Worm (Caenorhabditis elegans) whole organism, late embryonic: ENCODE measurements around the gene C34C6.10.

Experiments
- ama-1 ChIP-seq: fragments of 150-350 bp; optimal IDR thresholded peaks from 2 replicates; lab custom pipeline; 2014
- ceh-19 ChIP-seq: fragments of 200-800 bp; sonication (Bioruptor generic); optimal IDR thresholded peaks from 2 replicates; lab custom pipeline; 2018; ENCODE audit warnings: mild to moderate bottlenecking, missing genetic modification characterization, missing compliant biosample characterization
- ceh-9 ChIP-seq: sonication (generic microtip); optimal IDR thresholded peaks from 2 replicates; lab custom pipeline; 2016; ENCODE audit warnings: mild to moderate bottlenecking, missing genetic modification characterization, inconsistent platforms, missing compliant biosample characterization
- dmd-4 ChIP-seq: sonication (generic microtip); optimal IDR thresholded peaks from 2 replicates; lab custom pipeline; 2016; ENCODE audit warnings: borderline replicate concordance, missing genetic modification characterization, missing compliant biosample characterization
- fkh-10 ChIP-seq: fragments of 150-350 bp; optimal IDR thresholded peaks from 2 replicates; lab custom pipeline; 2014; ENCODE audit warnings: missing biosample characterization, missing genetic modification reagents, missing genetic modification characterization
- gmeb-2 ChIP-seq: sonication (generic microtip); optimal IDR thresholded peaks from 2 replicates; lab custom pipeline; 2016; ENCODE audit warnings: missing genetic modification characterization, inconsistent platforms, missing compliant biosample characterization
- pha-4 ChIP-seq: fragments of 150-350 bp; optimal IDR thresholded peaks from 2 replicates; lab custom pipeline; 2018; ENCODE audit warnings: missing biosample characterization, missing genetic modification reagents, missing genetic modification characterization
- sox-4 ChIP-seq: sonication (generic microtip); optimal IDR thresholded peaks from 2 replicates; lab custom pipeline; 2017; ENCODE audit warnings: mild to moderate bottlenecking, missing genetic modification characterization, inconsistent platforms, missing compliant biosample characterization
- tbx-2 ChIP-seq: sonication (generic microtip); optimal IDR thresholded peaks from 2 replicates; lab custom pipeline; 2016; ENCODE audit warnings: missing genetic modification characterization, missing compliant biosample characterization
- unc-86 ChIP-seq: sonication (generic microtip); optimal IDR thresholded peaks from 2 replicates; lab custom pipeline; 2016; ENCODE audit warnings: missing genetic modification characterization, missing compliant biosample characterization

DNA sequence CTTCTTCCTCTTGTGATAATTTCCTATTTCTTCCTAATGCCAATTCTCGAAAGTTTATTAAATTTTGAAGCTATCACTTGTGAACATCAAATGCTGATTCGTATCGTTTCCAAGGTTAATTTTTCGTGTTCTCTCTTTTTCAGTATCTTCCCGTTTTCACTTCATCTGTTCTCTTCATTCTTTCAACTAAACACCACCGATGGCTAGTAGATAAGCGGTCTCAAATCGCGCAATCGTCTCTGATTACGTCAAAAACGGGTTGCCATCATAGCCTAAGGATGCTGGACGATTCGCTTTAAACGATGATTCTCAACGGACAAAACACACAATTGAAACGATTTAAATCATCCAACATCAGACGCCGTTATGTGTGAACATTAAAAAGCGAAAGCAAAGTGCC is 21.9 kb upstream of the C34C6.10 start:
- no peak for TF ChIP-seq fkh-10 (GFP tag; lab: Kevin White, UChicago)
- no peak for TF ChIP-seq pha-4
- TF ChIP-seq ama-1 (lab: Kevin White, UChicago), result no peak
- TF ChIP-seq ceh-19 (GFP tag; lab: Kevin White, UChicago), result no peak
- no peak for TF ChIP-seq unc-86 (tag; lab: Kevin White, UChicago)
- no peak for TF ChIP-seq dmd-4
- no peak for TF ChIP-seq tbx-2 (tag; lab: Kevin White, UChicago)
- no peak for TF ChIP-seq ceh-9
- no peak for TF ChIP-seq sox-4 (tag; lab: Kevin White, UChicago)
- TF ChIP-seq gmeb-2 (tag; lab: Kevin White, UChicago), result no peak
